Fruit fly (Drosophila melanogaster) whole organism, wandering third instar larva: Measurements from ENCODE around the gene Ir93a.

Experiments
- Sp1 ChIP-seq: fragments of 200-800 bp; sonication (Bioruptor generic); optimal IDR thresholded peaks from 3 replicates; lab custom pipeline; 2019; ENCODE audit warnings: missing biosample characterization, mild to moderate bottlenecking, missing genetic modification characterization, moderate library complexity
- dmrt93B ChIP-seq: fragments of 200-800 bp; sonication (Bioruptor generic); optimal IDR thresholded peaks from 2 replicates; lab custom pipeline; 2018; ENCODE audit warnings: missing biosample characterization, mild to moderate bottlenecking, missing genetic modification characterization
- psq ChIP-seq: fragments of 200-800 bp; sonication (Bioruptor generic); optimal IDR thresholded peaks from 3 replicates; lab custom pipeline; 2017; ENCODE audit warnings: missing biosample characterization, mild to moderate bottlenecking, missing genetic modification characterization, moderate library complexity
- rgr ChIP-seq: fragments of 200-800 bp; sonication (Bioruptor generic); optimal IDR thresholded peaks from 3 replicates; lab custom pipeline; 2016; ENCODE audit warnings: missing biosample characterization, mild to moderate bottlenecking, missing genetic modification characterization
- sage ChIP-seq: fragments of 200-800 bp; sonication (Bioruptor generic); optimal IDR thresholded peaks from 2 replicates; lab custom pipeline; 2016; ENCODE audit warnings: missing biosample characterization, mild to moderate bottlenecking, missing genetic modification characterization

DNA sequence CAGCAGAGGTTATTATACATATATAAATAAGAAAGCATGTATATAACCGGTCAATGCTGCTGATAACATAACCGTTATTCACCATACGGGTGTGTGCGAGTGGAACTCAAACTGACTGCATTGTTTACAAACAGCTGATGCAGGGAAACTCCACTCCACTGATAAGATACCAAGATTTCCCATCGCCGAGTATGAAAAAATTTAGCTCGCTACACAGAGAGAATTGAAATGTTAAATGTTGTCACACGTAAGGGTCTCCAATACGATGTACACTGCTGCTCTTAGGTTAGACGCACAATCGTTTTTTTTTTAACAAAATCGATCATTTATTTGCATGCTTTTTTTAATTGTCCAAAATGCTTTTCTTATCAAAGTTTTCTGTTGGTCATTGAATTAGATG lies 26.1 kb downstream of the Ir93a start:
- TF ChIP-seq sage (no peak), rgr (no peak), psq (no peak), Sp1 (GFP tag; lab: Kevin White, UChicago) (no peak), dmrt93B (no peak)
